Worm (Caenorhabditis elegans): ENCODE results near the gene slc-25A21.

DNA sequence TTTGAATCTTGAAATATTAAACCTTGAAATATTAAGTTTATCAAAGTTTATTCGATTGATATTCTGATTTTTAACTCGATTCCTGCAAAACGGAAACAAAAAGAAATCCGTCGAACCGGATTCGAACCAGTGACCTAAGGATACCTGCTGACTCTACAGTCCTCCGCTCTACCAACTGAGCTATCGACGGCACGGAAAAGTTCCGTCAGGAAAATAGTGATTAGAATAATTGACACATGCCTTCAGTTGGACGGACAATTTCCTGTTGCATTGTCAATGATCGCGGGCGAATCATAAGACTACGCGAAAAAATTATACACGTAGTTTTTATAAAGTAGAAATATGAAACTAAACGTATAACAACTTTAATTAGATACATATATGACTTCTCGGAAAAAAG is 19.5 kb downstream of the slc-25A21 start:
- no peak for TF ChIP-seq tbx-37 (GFP tag; conservative IDR thresholded peaks at IDR 0.05)
- no peak for TF ChIP-seq B0310.2 (tag; optimal IDR thresholded peaks at IDR 0.05)
- no peak for TF ChIP-seq aly-1 (tag; optimal IDR thresholded peaks at IDR 0.05)
- TF ChIP-seq scrt-1 (GFP tag; IDR thresholded peaks at IDR 0.05) = no peak
- TF ChIP-seq ets-7 (tag; optimal IDR thresholded peaks at IDR 0.05) = no peak
- no peak for TF ChIP-seq ama-1 (optimal IDR thresholded peaks at IDR 0.05)
- no peak for TF ChIP-seq hnd-1 (tag; optimal IDR thresholded peaks at IDR 0.05)
- TF ChIP-seq sea-1 (GFP tag; conservative IDR thresholded peaks at IDR 0.05) = no peak
- no peak for TF ChIP-seq F13C5.2 (tag; optimal IDR thresholded peaks at IDR 0.05)

Data from whole organism, early embryonic.